Fruit fly (Drosophila melanogaster) whole organism, wandering third instar larva: ENCODE measurements around the gene ppk24.
A peak's percentile ranks its signal among the peaks of the same experiment; 100 is the strongest.

Source experiments
- brk ChIP-seq: fragments of 200-800 bp; sonication (Bioruptor generic); optimal IDR thresholded peaks from 2 replicates; lab custom pipeline; 2016; ENCODE audit warnings: missing biosample characterization, mild to moderate bottlenecking, missing genetic modification characterization
- dl ChIP-seq, 2 experiments: fragments of 175-275, 200-275 bp in 1 of 2; fragments of 200-275 bp in 1 of 2; sonication (Bioruptor generic); optimal IDR thresholded peaks; lab custom pipeline; 2018; ENCODE audit warnings: mild to moderate bottlenecking in 2 of 2, missing biosample characterization in 2 of 2, missing genetic modification characterization in 2 of 2, moderate library complexity in 2 of 2; ENCODE audit not compliant: partially characterized antibody in 2 of 2, insufficient read depth in 1 of 2
- fru ChIP-seq: fragments of 200-800 bp; sonication (Bioruptor generic); optimal IDR thresholded peaks from 3 replicates; lab custom pipeline; 2016; ENCODE audit warnings: missing biosample characterization, mild to moderate bottlenecking, missing genetic modification characterization
- h ChIP-seq: fragments of 200-800 bp; sonication (Bioruptor generic); optimal IDR thresholded peaks from 3 replicates; lab custom pipeline; 2016; ENCODE audit warnings: missing biosample characterization, mild to moderate bottlenecking, missing genetic modification characterization
- psq ChIP-seq: fragments of 200-800 bp; sonication (Bioruptor generic); optimal IDR thresholded peaks from 3 replicates; lab custom pipeline; 2017; ENCODE audit warnings: missing biosample characterization, mild to moderate bottlenecking, missing genetic modification characterization, moderate library complexity

DNA sequence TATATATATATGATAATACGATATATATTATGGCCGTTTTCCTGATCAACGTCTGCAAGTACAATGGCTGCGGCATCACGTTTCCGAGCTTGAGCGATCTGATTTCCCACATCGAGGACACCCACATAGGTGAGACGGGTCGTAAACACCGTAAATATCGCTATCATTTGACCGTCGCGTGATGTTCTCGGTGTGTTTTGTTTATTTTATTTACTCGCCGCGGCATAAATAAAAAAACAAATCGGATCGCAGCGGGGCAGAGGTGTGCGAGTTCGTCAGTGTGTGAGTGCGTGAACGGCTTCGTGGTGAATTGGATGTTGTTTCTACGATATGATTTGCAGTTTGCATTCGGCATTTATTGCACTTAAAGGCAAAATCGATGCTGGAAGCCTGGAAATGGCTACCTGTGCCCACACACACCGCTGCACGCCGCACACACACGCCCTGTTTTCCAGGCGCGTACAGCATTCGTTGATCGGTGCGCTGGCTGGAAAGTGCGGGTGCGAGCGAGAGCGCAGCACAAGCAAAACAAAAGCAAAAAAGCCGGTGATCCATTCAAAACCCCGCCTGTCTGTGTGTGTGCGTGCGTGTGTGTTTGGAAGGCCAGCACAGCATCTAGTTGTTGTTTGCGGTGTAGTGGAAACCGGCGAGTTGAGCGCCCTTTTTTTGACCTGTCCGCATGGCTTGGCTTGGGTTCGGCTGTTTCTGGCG is 44.0 kb upstream of the ppk24 start:
- TF ChIP-seq h (peak; percentile 17), fru (GFP tag; lab: Kevin White, UChicago) (no peak), dl (GFP tag; optimal IDR thresholded peaks at IDR 0.05; lab: Kevin White, UChicago; ENCODE audit: insufficient read depth in 1 of 2, partially characterized antibody in 2 of 2) (no peak), brk (GFP tag; lab: Kevin White, UChicago) (no peak), psq (GFP tag; lab: Kevin White, UChicago) (peak; percentile 12)
